Worm (Caenorhabditis elegans): ENCODE data around the gene ttr-9.

Gene ttr-9

ce11 chrIV:9477135-9477928 lies 28.8 kb downstream of the ttr-9 start, which contains the start of gene wrt-3 (continued):
- TF ChIP-seq T26A8.4 (GFP tag; IDR thresholded peaks at IDR 0.05) (no peak), nhr-28 (tag; optimal IDR thresholded peaks at IDR 0.05) (peak; percentile 13), lim-7 (GFP tag; IDR thresholded peaks at IDR 0.05) (no peak; the same call in none of the 2 replicates), unc-62 (GFP tag; optimal IDR thresholded peaks at IDR 0.05 in 1 of 2) (peak in 1 of 2 experiments; percentile 82), unc-62 (tag; optimal IDR thresholded peaks at IDR 0.05) (no peak), mdt-29 (GFP tag; IDR thresholded peaks at IDR 0.05) (no peak; the same call in 1 of the 2 replicates), Y105C5A.15 (GFP tag; IDR thresholded peaks at IDR 0.05) (peak; percentile 94), spr-3 (GFP tag; optimal IDR thresholded peaks at IDR 0.05) (peak; percentile 81), ceh-28 (tag; optimal IDR thresholded peaks at IDR 0.05) (no peak), mxl-2 (GFP tag; conservative IDR thresholded peaks at IDR 0.05) (0 out of 2 replicates have a peak, but pooled peaks have one; percentile 20), zfp-3 (GFP tag; conservative IDR thresholded peaks at IDR 0.05) (0 out of 2 replicates have a peak, but pooled peaks have one; percentile 74), F49E8.2 (tag; optimal IDR thresholded peaks at IDR 0.05; ENCODE audit: borderline replicate concordance) (peak; percentile 42), nhr-77 (tag; optimal IDR thresholded peaks at IDR 0.05) (no peak), ceh-32 (tag; optimal IDR thresholded peaks at IDR 0.05; ENCODE audit: poor library complexity) (peak; percentile 1), dmd-6 (GFP tag; IDR thresholded peaks at IDR 0.05) (no peak), nhr-10 (tag; optimal IDR thresholded peaks at IDR 0.05) (no peak), fkh-10 (GFP tag; optimal IDR thresholded peaks at IDR 0.05) (no peak), mxl-3 (GFP tag; optimal IDR thresholded peaks at IDR 0.05) (peak; percentile 60), ama-1 (optimal IDR thresholded peaks at IDR 0.05) (no peak), lin-1 (GFP tag; IDR thresholded peaks at IDR 0.05) (no peak; the same call in none of the 2 replicates), ces-1 (GFP tag; optimal IDR thresholded peaks at IDR 0.05) (no peak), saeg-2 (GFP tag; IDR thresholded peaks at IDR 0.05) (no peak; the same call in 1 of the 2 replicates), ceh-20 (GFP tag; IDR thresholded peaks at IDR 0.05) (no peak), fos-1 (tag; optimal IDR thresholded peaks at IDR 0.05) (no peak), nhr-42 (GFP tag; IDR thresholded peaks at IDR 0.05) (peak; percentile 86), attf-4 (tag; optimal IDR thresholded peaks at IDR 0.05) (peak; percentile 58), gei-8 (GFP tag; optimal IDR thresholded peaks at IDR 0.05) (peak; percentile 90), daf-8 (GFP tag; IDR thresholded peaks at IDR 0.05) (no peak), hmg-1.1 (GFP tag; IDR thresholded peaks at IDR 0.05) (peak; percentile 81), tag-97 (GFP tag; IDR thresholded peaks at IDR 0.05) (no peak), ZK337.2 (GFP tag; IDR thresholded peaks at IDR 0.05) (peak; percentile 72), mdl-1 (tag; optimal IDR thresholded peaks at IDR 0.05) (no peak), hlh-30 (tag; optimal IDR thresholded peaks at IDR 0.05; ENCODE audit: insufficient read depth) (no peak), ZK546.5 (tag; optimal IDR thresholded peaks at IDR 0.05) (no peak), nhr-76 (tag; optimal IDR thresholded peaks at IDR 0.05) (no peak), madf-5 (GFP tag; IDR thresholded peaks at IDR 0.05) (peak; percentile 89 to 92), vab-7 (GFP tag; IDR thresholded peaks at IDR 0.05) (no peak; the same call in 1 of the 2 replicates), egl-43 (GFP tag; IDR thresholded peaks at IDR 0.05) (no peak), zfp-2 (tag; optimal IDR thresholded peaks at IDR 0.05) (peak; percentile 46), lin-38 (GFP tag; IDR thresholded peaks at IDR 0.05) (no peak), daf-19 (GFP tag; conservative IDR thresholded peaks at IDR 0.05) (peak; percentile 90), spr-1 (tag; optimal IDR thresholded peaks at IDR 0.05) (peak; percentile 74), duxl-1 (tag; optimal IDR thresholded peaks at IDR 0.05; ENCODE audit: poor library complexity) (peak; percentile 91), ceh-62 (tag; optimal IDR thresholded peaks at IDR 0.05) (no peak), nhr-237 (tag; optimal IDR thresholded peaks at IDR 0.05) (no peak), dve-1 (tag; optimal IDR thresholded peaks at IDR 0.05; ENCODE audit: insufficient read depth) (no peak), nhr-41 (GFP tag; IDR thresholded peaks at IDR 0.05) (peak; percentile 75; the same call in 1 of the 2 replicates), dmd-9 (GFP tag; IDR thresholded peaks at IDR 0.05) (no peak; the same call in 1 of the 2 replicates), mep-1 (tag; optimal IDR thresholded peaks at IDR 0.05) (no peak), T20F7.1 (GFP tag; optimal IDR thresholded peaks at IDR 0.05) (peak; percentile 68)

Data from whole organism, L4 larva.